Worm (Caenorhabditis elegans) whole organism, young adult: ENCODE measurements around the gene cyn-8.

ENCODE experiments used
- B0019.2 ChIP-seq: fragments of 200-800 bp; sonication (Bioruptor generic); conservative IDR thresholded peaks from 2 replicates; pipeline ENCODE4 v1.3.6; 2022; ENCODE audit warnings: missing genetic modification reagents, missing genetic modification characterization, missing compliant biosample characterization
- B0336.3 ChIP-seq: fragments of 200-800 bp; sonication (Bioruptor generic); IDR thresholded peaks from 2 replicates; pipeline ENCODE4 v1.3.6; 2022; ENCODE audit warnings: missing genetic modification characterization, missing compliant biosample characterization
- D2030.7 ChIP-seq: fragments of 200-800 bp; sonication (Bioruptor generic); IDR thresholded peaks from 2 replicates; pipeline ENCODE4 v1.3.6; 2022; ENCODE audit warnings: missing genetic modification reagents, missing genetic modification characterization, missing compliant biosample characterization
- F10E7.11 ChIP-seq: sonication (generic microtip); optimal IDR thresholded peaks from 2 replicates; lab custom pipeline; 2017; ENCODE audit warnings: mild to moderate bottlenecking, missing genetic modification characterization, moderate library complexity, missing compliant biosample characterization
- F22D6.2 ChIP-seq: sonication (generic microtip); optimal IDR thresholded peaks from 2 replicates; lab custom pipeline; 2016; ENCODE audit warnings: mild to moderate bottlenecking, missing genetic modification characterization, missing compliant biosample characterization
- F52B5.7 ChIP-seq: sonication (generic microtip); optimal IDR thresholded peaks from 2 replicates; lab custom pipeline; 2016; ENCODE audit warnings: mild to moderate bottlenecking, missing genetic modification characterization, missing compliant biosample characterization
- K11D2.4 ChIP-seq: fragments of 200-800 bp; sonication (Bioruptor generic); IDR thresholded peaks from 2 replicates; pipeline ENCODE4 v1.3.6; 2022; ENCODE audit warnings: missing genetic modification reagents, missing genetic modification characterization, missing compliant biosample characterization
- K12H6.12 ChIP-seq: fragments of 200-800 bp; sonication (Bioruptor generic); optimal IDR thresholded peaks from 2 replicates; lab custom pipeline; 2018; ENCODE audit warnings: mild to moderate bottlenecking, missing genetic modification characterization, missing compliant biosample characterization
- Y53F4B.3 ChIP-seq: fragments of 200-800 bp; sonication (Bioruptor generic); IDR thresholded peaks from 2 replicates; pipeline ENCODE4 v1.3.6; 2022; ENCODE audit warnings: missing genetic modification reagents, missing genetic modification characterization, missing compliant biosample characterization
- aptf-3 ChIP-seq: fragments of 200-800 bp; sonication (Bioruptor generic); IDR thresholded peaks from 2 replicates; pipeline ENCODE4 v1.3.6; 2022; ENCODE audit warnings: missing genetic modification characterization, missing compliant biosample characterization
- attf-5 ChIP-seq: fragments of 200-800 bp; sonication (Bioruptor generic); optimal IDR thresholded peaks from 2 replicates; lab custom pipeline; 2018; ENCODE audit warnings: mild to moderate bottlenecking, missing genetic modification characterization, missing compliant biosample characterization
- attf-6 ChIP-seq: fragments of 200-800 bp; sonication (Bioruptor generic); IDR thresholded peaks from 2 replicates; pipeline ENCODE4 v1.3.6; 2022; ENCODE audit warnings: missing genetic modification reagents, missing genetic modification characterization, missing compliant biosample characterization
- ccch-3 ChIP-seq: fragments of 200-800 bp; sonication (Bioruptor generic); optimal IDR thresholded peaks from 2 replicates; lab custom pipeline; 2018; ENCODE audit warnings: mild to moderate bottlenecking, missing genetic modification characterization, missing compliant biosample characterization
- ceh-58 ChIP-seq: fragments of 200-800 bp; sonication (Bioruptor generic); IDR thresholded peaks from 2 replicates; pipeline ENCODE4 v1.3.6; 2022; ENCODE audit warnings: missing genetic modification characterization, missing compliant biosample characterization
- efl-1 ChIP-seq: fragments of 150-350 bp; optimal IDR thresholded peaks from 2 replicates; lab custom pipeline; 2014; ENCODE audit warnings: missing biosample characterization, missing genetic modification reagents, missing genetic modification characterization
- egl-44 ChIP-seq: fragments of 200-800 bp; sonication (Bioruptor generic); IDR thresholded peaks from 2 replicates; pipeline ENCODE4 v1.3.6; 2022; ENCODE audit warnings: missing genetic modification reagents, missing genetic modification characterization, missing compliant biosample characterization
- egrh-3 ChIP-seq: fragments of 200-800 bp; sonication (Bioruptor generic); IDR thresholded peaks from 2 replicates; pipeline ENCODE4 v1.3.6; 2022; ENCODE audit warnings: missing genetic modification reagents, missing genetic modification characterization, missing compliant biosample characterization
- ets-4 ChIP-seq: fragments of 200-800 bp; sonication (Bioruptor generic); optimal IDR thresholded peaks from 2 replicates; lab custom pipeline; 2018; ENCODE audit warnings: mild to moderate bottlenecking, missing genetic modification characterization, missing compliant biosample characterization
- gei-17 ChIP-seq: fragments of 200-800 bp; sonication (Bioruptor generic); optimal IDR thresholded peaks from 2 replicates; lab custom pipeline; 2018; ENCODE audit warnings: mild to moderate bottlenecking, missing genetic modification characterization, missing compliant biosample characterization
- hrde-1 ChIP-seq: sonication (generic microtip); optimal IDR thresholded peaks from 2 replicates; lab custom pipeline; 2016; ENCODE audit warnings: missing genetic modification characterization, mild to moderate bottlenecking, missing compliant biosample characterization, moderate library complexity, missing genotype, missing genetic modification reagents, borderline replicate concordance
- lin-26 ChIP-seq: fragments of 200-800 bp; sonication (Bioruptor generic); IDR thresholded peaks from 2 replicates; pipeline ENCODE4 v1.3.6; 2022; ENCODE audit warnings: missing genetic modification reagents, missing genetic modification characterization, missing compliant biosample characterization
- mcd-1 ChIP-seq: fragments of 200-800 bp; sonication (Bioruptor generic); IDR thresholded peaks from 2 replicates; pipeline ENCODE4 v1.3.6; 2022; ENCODE audit warnings: missing genetic modification reagents, missing genetic modification characterization, missing compliant biosample characterization
- mel-28 ChIP-seq: sonication (generic microtip); optimal IDR thresholded peaks from 2 replicates; lab custom pipeline; 2016; ENCODE audit warnings: borderline replicate concordance, mild to moderate bottlenecking, missing genetic modification characterization, missing compliant biosample characterization
- mes-4 ChIP-seq: sonication (generic microtip); optimal IDR thresholded peaks from 2 replicates; lab custom pipeline; 2016; ENCODE audit warnings: missing genotype, missing genetic modification characterization, missing compliant biosample characterization
- mxl-1 ChIP-seq: sonication (generic microtip); optimal IDR thresholded peaks from 2 replicates; lab custom pipeline; 2016; ENCODE audit warnings: missing genetic modification characterization, missing compliant biosample characterization
- nhr-179 ChIP-seq: sonication (generic microtip); optimal IDR thresholded peaks from 2 replicates; lab custom pipeline; 2016; ENCODE audit warnings: mild to moderate bottlenecking, missing genetic modification characterization, missing compliant biosample characterization
- nhr-27 ChIP-seq: fragments of 200-800 bp; sonication (Bioruptor generic); optimal IDR thresholded peaks from 2 replicates; lab custom pipeline; 2018; ENCODE audit warnings: mild to moderate bottlenecking, missing genetic modification characterization, moderate library complexity, missing compliant biosample characterization
- rec-8 ChIP-seq, 2 experiments: sonication (generic microtip); optimal IDR thresholded peaks; 2 replicates each; lab custom pipeline; 2016; ENCODE audit warnings: mild to moderate bottlenecking in 2 of 2, missing genetic modification characterization in 2 of 2, missing genetic modification reagents in 2 of 2, missing genotype in 2 of 2, missing biosample characterization in 1 of 2, missing compliant biosample characterization in 1 of 2, moderate library complexity in 1 of 2
- snpc-1.1 ChIP-seq: sonication (generic microtip); optimal IDR thresholded peaks from 2 replicates; lab custom pipeline; 2017; ENCODE audit warnings: missing genetic modification characterization, mild to moderate bottlenecking, missing compliant biosample characterization, antibody characterized with exemption, moderate library complexity, missing genotype, missing genetic modification reagents; ENCODE audit not compliant: insufficient read depth
- snpc-4 ChIP-seq, 5 experiments: fragments of 150-350 bp in 1 of 5; sonication (generic microtip) in 4 of 5; optimal IDR thresholded peaks; 2 replicates each; lab custom pipeline; 2014 to 2018; ENCODE audit warnings: missing genetic modification characterization in 5 of 5, missing biosample characterization in 3 of 5, antibody characterized with exemption in 2 of 5, mild to moderate bottlenecking in 2 of 5, missing compliant biosample characterization in 2 of 5, missing genotype in 2 of 5, moderate library complexity in 2 of 5, missing genetic modification reagents in 1 of 5
- somi-1 ChIP-seq: fragments of 200-800 bp; sonication (Bioruptor generic); optimal IDR thresholded peaks from 2 replicates; lab custom pipeline; 2018; ENCODE audit warnings: mild to moderate bottlenecking, missing genetic modification characterization, missing compliant biosample characterization
- tbp1 ChIP-seq: fragments of 200-800 bp; sonication (Bioruptor generic); optimal IDR thresholded peaks from 2 replicates; lab custom pipeline; 2018; ENCODE audit warnings: mild to moderate bottlenecking, missing genetic modification characterization, missing compliant biosample characterization
- zfh-2 ChIP-seq: fragments of 200-800 bp; sonication (Bioruptor generic); conservative IDR thresholded peaks from 2 replicates; pipeline ENCODE4 v1.3.6; 2022; ENCODE audit warnings: missing genetic modification reagents, missing genetic modification characterization, missing compliant biosample characterization
- ztf-22 ChIP-seq: fragments of 200-800 bp; sonication (Bioruptor generic); optimal IDR thresholded peaks from 2 replicates; lab custom pipeline; 2018; ENCODE audit warnings: mild to moderate bottlenecking, missing genetic modification characterization, moderate library complexity, missing compliant biosample characterization
- ztf-6 ChIP-seq: fragments of 200-800 bp; sonication (Bioruptor generic); IDR thresholded peaks from 2 replicates; pipeline ENCODE4 v1.3.6; 2022; ENCODE audit warnings: missing genetic modification reagents, missing genetic modification characterization, missing compliant biosample characterization

Gene cyn-8

DNA sequence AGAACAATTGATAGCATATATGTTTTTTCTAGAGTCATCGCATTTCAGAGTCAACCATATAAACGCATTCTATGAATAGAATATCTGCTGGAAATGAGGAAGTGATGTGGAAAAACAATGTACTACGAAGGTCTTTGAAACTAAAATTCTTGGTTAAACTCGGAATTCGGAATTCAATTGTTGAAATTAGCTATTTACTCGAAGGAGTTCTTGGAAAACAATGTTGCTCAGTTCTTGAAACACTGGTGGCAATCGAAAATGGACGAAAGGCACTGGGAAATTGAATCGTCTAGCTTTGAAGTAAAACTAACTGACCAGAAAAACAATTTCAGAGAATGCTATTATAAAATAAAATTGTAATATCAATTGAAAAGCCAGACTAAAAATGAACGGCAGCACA is 15.2 kb downstream of the cyn-8 start:
- no peak for TF ChIP-seq snpc-1.1 (tag; lab: Kevin White, UChicago)
- TF ChIP-seq ztf-6 (GFP tag; lab: Robert Waterston, UW): no peak
- no peak for TF ChIP-seq mcd-1 (GFP tag; lab: Robert Waterston, UW)
- TF ChIP-seq Y53F4B.3 (GFP tag; lab: Robert Waterston, UW): no peak
- TF ChIP-seq ccch-3: no peak
- TF ChIP-seq F10E7.11 (tag; lab: Kevin White, UChicago): no peak
- no peak for TF ChIP-seq F52B5.7 (tag; lab: Kevin White, UChicago)
- TF ChIP-seq zfh-2 (GFP tag; lab: Robert Waterston, UW): no peak

DNA sequence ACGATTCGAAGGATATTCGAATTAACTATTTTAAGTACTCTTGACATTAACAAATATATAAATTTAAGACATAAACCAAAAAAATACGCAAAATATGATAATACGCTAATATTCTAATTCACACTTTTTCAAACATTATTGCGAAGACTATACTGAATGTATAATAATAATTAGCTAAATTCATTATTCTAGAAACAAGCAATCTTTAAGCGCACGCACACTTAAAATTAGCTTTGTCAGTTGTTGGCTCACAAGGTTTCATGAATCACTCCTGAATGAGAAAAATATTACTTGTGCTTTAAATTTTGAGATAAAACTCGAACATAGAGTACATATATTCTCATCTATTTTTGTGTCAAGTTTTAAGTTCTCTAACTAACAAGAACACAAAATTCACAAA is 15.8 kb downstream of the cyn-8 start:
- no peak for TF ChIP-seq attf-5 (GFP tag; lab: Kevin White, UChicago)
- TF ChIP-seq lin-26 (GFP tag; lab: Robert Waterston, UW): no peak
- TF ChIP-seq tbp1: no peak
- TF ChIP-seq D2030.7 (GFP tag; lab: Robert Waterston, UW): no peak
- TF ChIP-seq mxl-1 (tag; lab: Kevin White, UChicago): no peak
- TF ChIP-seq K11D2.4 (GFP tag; lab: Robert Waterston, UW): no peak
- no peak for TF ChIP-seq gei-17
- TF ChIP-seq mes-4 (tag; lab: Kevin White, UChicago): no peak
- no peak for TF ChIP-seq egrh-3 (GFP tag; lab: Robert Waterston, UW)
- no peak for TF ChIP-seq efl-1 (GFP tag; lab: Kevin White, UChicago)
- TF ChIP-seq B0019.2 (GFP tag; lab: Robert Waterston, UW): no peak
- no peak for TF ChIP-seq ceh-58 (GFP tag; lab: Robert Waterston, UW)
- TF ChIP-seq rec-8 (tag; optimal IDR thresholded peaks at IDR 0.05; lab: Kevin White, UChicago): no peak
- no peak for TF ChIP-seq nhr-27 (tag; lab: Kevin White, UChicago)
- TF ChIP-seq aptf-3 (GFP tag; lab: Robert Waterston, UW): no peak

DNA sequence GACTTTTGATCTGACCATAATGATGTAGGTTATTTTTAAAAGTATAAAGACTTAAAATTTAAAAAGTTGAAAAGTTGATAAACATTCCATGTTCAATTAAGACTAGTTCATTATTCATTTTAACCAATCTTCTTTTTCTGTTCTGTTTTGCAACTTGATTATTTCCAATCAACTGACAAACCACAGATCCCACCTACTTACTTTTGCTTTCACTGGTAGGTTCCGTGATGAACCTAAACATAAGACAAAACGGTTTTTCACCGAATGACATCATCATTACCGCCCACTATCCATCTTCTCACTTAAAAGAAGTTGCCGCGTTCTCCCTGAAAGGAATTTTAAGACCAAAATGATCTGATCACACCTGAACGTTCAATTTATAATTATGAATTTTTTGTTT is 18.6 kb downstream of the cyn-8 start:
- TF ChIP-seq B0019.2 (GFP tag; lab: Robert Waterston, UW) (no peak), mel-28 (tag; lab: Kevin White, UChicago) (no peak), K12H6.12 (tag; lab: Kevin White, UChicago) (no peak), B0336.3 (no peak), attf-6 (GFP tag; lab: Robert Waterston, UW) (no peak), somi-1 (GFP tag; lab: Kevin White, UChicago) (no peak), F22D6.2 (tag; lab: Kevin White, UChicago) (no peak), ztf-22 (no peak), D2030.7 (GFP tag; lab: Robert Waterston, UW) (no peak), egl-44 (no peak), snpc-4 (GFP tag; optimal IDR thresholded peaks at IDR 0.05; lab: Kevin White, UChicago) (no peak), snpc-4 (tag; optimal IDR thresholded peaks at IDR 0.05; lab: Kevin White, UChicago) (no peak), K11D2.4 (GFP tag; lab: Robert Waterston, UW) (no peak)

- TF ChIP-seq hrde-1 (tag; lab: Kevin White, UChicago): no peak
- no peak for TF ChIP-seq mel-28 (tag; lab: Kevin White, UChicago)
- TF ChIP-seq nhr-179: no peak
- no peak for TF ChIP-seq nhr-27 (tag; lab: Kevin White, UChicago)
- no peak for TF ChIP-seq ets-4 (GFP tag; lab: Kevin White, UChicago)
- TF ChIP-seq snpc-1.1 (tag; lab: Kevin White, UChicago): no peak
- TF ChIP-seq egrh-3 (GFP tag; lab: Robert Waterston, UW): no peak
- TF ChIP-seq egl-44: no peak
These were observed 19.8 kb downstream of the cyn-8 start, which contains the start of gene acs-22 for ce11 chrX:8930879-8931278. acs-22 (plus strand) TSS chrX:8931179.
